Worm (Caenorhabditis elegans) whole organism, L4 larva: ENCODE results near the gene C04F5.2.

Experiments used
- D1046.2 ChIP-seq: fragments of 200-800 bp; sonication (Bioruptor generic); IDR thresholded peaks from 2 replicates; pipeline ENCODE4 v1.3.6; 2022; ENCODE audit warnings: missing genetic modification characterization, missing compliant biosample characterization
- F10B5.3 ChIP-seq: sonication (generic microtip); optimal IDR thresholded peaks from 2 replicates; lab custom pipeline; 2016; ENCODE audit warnings: mild to moderate bottlenecking, missing genetic modification characterization, missing compliant biosample characterization
- F26F4.8 ChIP-seq: fragments of 200-800 bp; sonication (Bioruptor generic); conservative IDR thresholded peaks from 2 replicates; pipeline ENCODE4 v1.3.6; 2022; ENCODE audit warnings: missing genetic modification characterization, missing compliant biosample characterization
- T20F7.1 ChIP-seq: fragments of 200-800 bp; sonication (Bioruptor generic); optimal IDR thresholded peaks from 2 replicates; lab custom pipeline; 2018; ENCODE audit warnings: mild to moderate bottlenecking, missing genetic modification characterization, missing compliant biosample characterization
- T26A8.4 ChIP-seq: fragments of 200-800 bp; sonication (Bioruptor generic); IDR thresholded peaks from 2 replicates; pipeline ENCODE4 v1.3.6; 2022; ENCODE audit warnings: missing genetic modification characterization, missing compliant biosample characterization
- aha-1 ChIP-seq: fragments of 150-350 bp; peaks from one replicate; lab custom pipeline; 2014; ENCODE audit warnings: missing biosample characterization, missing genetic modification characterization
- aly-2 ChIP-seq: sonication (generic microtip); optimal IDR thresholded peaks from 2 replicates; lab custom pipeline; 2018; ENCODE audit warnings: missing biosample characterization, missing genetic modification characterization
- ceh-20 ChIP-seq: fragments of 200-800 bp; sonication (Bioruptor generic); IDR thresholded peaks from 2 replicates; pipeline ENCODE4 v1.3.6; 2022; ENCODE audit warnings: missing genetic modification reagents, missing genetic modification characterization, missing compliant biosample characterization
- ceh-44 ChIP-seq: fragments of 200-800 bp; sonication (Bioruptor generic); IDR thresholded peaks from 2 replicates; pipeline ENCODE4 v1.3.6; 2022; ENCODE audit warnings: missing genetic modification reagents, missing genetic modification characterization, missing compliant biosample characterization
- daf-16 ChIP-seq, 3 experiments: sonication (generic microtip); optimal IDR thresholded peaks; 2 replicates each; lab custom pipeline; 2016 to 2017; ENCODE audit warnings: missing genetic modification characterization in 3 of 3, missing genetic modification reagents in 3 of 3, mild to moderate bottlenecking in 2 of 3, missing compliant biosample characterization in 2 of 3, missing biosample characterization in 1 of 3, moderate library complexity in 1 of 3
- dmd-6 ChIP-seq: fragments of 200-800 bp; sonication (Bioruptor generic); IDR thresholded peaks from 2 replicates; pipeline ENCODE4 v1.3.6; 2022; ENCODE audit warnings: missing genetic modification reagents, missing genetic modification characterization, missing compliant biosample characterization
- dpl-1 ChIP-seq: fragments of 150-350 bp; optimal IDR thresholded peaks from 2 replicates; lab custom pipeline; 2014; ENCODE audit warnings: missing biosample characterization, missing genetic modification reagents, missing genetic modification characterization
- duxl-1 ChIP-seq: sonication (generic microtip); optimal IDR thresholded peaks from 2 replicates; lab custom pipeline; 2016; ENCODE audit warnings: mild to moderate bottlenecking, missing genetic modification characterization, moderate library complexity, missing compliant biosample characterization; ENCODE audit not compliant: poor library complexity
- fos-1 ChIP-seq: fragments of 150-350 bp; optimal IDR thresholded peaks from 2 replicates; lab custom pipeline; 2014; ENCODE audit warnings: missing biosample characterization, missing genetic modification characterization
- hif-1 ChIP-seq, 2 experiments: sonication (generic microtip); optimal IDR thresholded peaks; 2 replicates each; lab custom pipeline; 2016 to 2017; ENCODE audit warnings: missing compliant biosample characterization in 2 of 2, missing genetic modification characterization in 2 of 2, missing genetic modification reagents in 2 of 2, missing genotype in 2 of 2, mild to moderate bottlenecking in 1 of 2
- hlh-11 ChIP-seq: fragments of 200-800 bp; sonication (Bioruptor generic); optimal IDR thresholded peaks from 2 replicates; lab custom pipeline; 2018; ENCODE audit warnings: mild to moderate bottlenecking, missing genetic modification characterization, missing compliant biosample characterization
- hmg-1.1 ChIP-seq: fragments of 200-800 bp; sonication (Bioruptor generic); IDR thresholded peaks from 2 replicates; pipeline ENCODE4 v1.3.6; 2022; ENCODE audit warnings: missing genetic modification reagents, missing genetic modification characterization, missing compliant biosample characterization
- lin-1 ChIP-seq: fragments of 200-800 bp; sonication (Bioruptor generic); IDR thresholded peaks from 2 replicates; pipeline ENCODE4 v1.3.6; 2022; ENCODE audit warnings: missing genetic modification reagents, missing genetic modification characterization, missing compliant biosample characterization
- lsy-2 ChIP-seq, 2 experiments: fragments of 150-350 bp in 1 of 2; sonication (generic microtip) in 1 of 2; optimal IDR thresholded peaks; 2 replicates each; lab custom pipeline; 2014 to 2017; ENCODE audit warnings: missing biosample characterization in 2 of 2, missing genetic modification characterization in 2 of 2
- mdl-1 ChIP-seq, 2 experiments: fragments of 150-350 bp in 1 of 2; sonication (generic microtip) in 1 of 2; optimal IDR thresholded peaks; 2 replicates each; lab custom pipeline; 2014 to 2017; ENCODE audit warnings: missing biosample characterization in 2 of 2, missing genetic modification characterization in 2 of 2
- mep-1 ChIP-seq: fragments of 150-350 bp; sonication (generic microtip); optimal IDR thresholded peaks from 3 replicates; lab custom pipeline; 2014; ENCODE audit warnings: missing biosample characterization, missing genetic modification characterization
- mxl-2 ChIP-seq: fragments of 200-800 bp; sonication (Bioruptor generic); conservative IDR thresholded peaks from 2 replicates; pipeline ENCODE4 v1.3.6; 2022; ENCODE audit warnings: missing genetic modification reagents, missing genetic modification characterization, missing compliant biosample characterization
- mxl-3 ChIP-seq: fragments of 200-800 bp; sonication (Bioruptor generic); optimal IDR thresholded peaks from 2 replicates; lab custom pipeline; 2018; ENCODE audit warnings: mild to moderate bottlenecking, missing genetic modification characterization, missing compliant biosample characterization
- nhr-10 ChIP-seq: fragments of 150-350 bp; optimal IDR thresholded peaks from 2 replicates; lab custom pipeline; 2014; ENCODE audit warnings: missing biosample characterization, missing genetic modification characterization
- nhr-102 ChIP-seq: sonication (generic microtip); optimal IDR thresholded peaks from 2 replicates; lab custom pipeline; 2016; ENCODE audit warnings: mild to moderate bottlenecking, missing genetic modification characterization, moderate library complexity, missing compliant biosample characterization
- nhr-11 ChIP-seq: fragments of 150-350 bp; optimal IDR thresholded peaks from 2 replicates; lab custom pipeline; 2014; ENCODE audit warnings: missing biosample characterization, missing genetic modification characterization
- nhr-111 ChIP-seq: fragments of 200-800 bp; sonication (Bioruptor generic); optimal IDR thresholded peaks from 2 replicates; lab custom pipeline; 2018; ENCODE audit warnings: mild to moderate bottlenecking, missing genetic modification characterization, missing compliant biosample characterization
- nhr-25 ChIP-seq: sonication (generic microtip); optimal IDR thresholded peaks from 2 replicates; lab custom pipeline; 2017; ENCODE audit warnings: missing genetic modification characterization, mild to moderate bottlenecking, missing compliant biosample characterization, antibody characterized with exemption, moderate library complexity, borderline replicate concordance; ENCODE audit not compliant: insufficient read depth
- nhr-28 ChIP-seq: fragments of 150-350 bp; optimal IDR thresholded peaks from 2 replicates; lab custom pipeline; 2014; ENCODE audit warnings: missing biosample characterization, missing genetic modification characterization
- nhr-6 ChIP-seq: fragments of 150-350 bp; optimal IDR thresholded peaks from 2 replicates; lab custom pipeline; 2014; ENCODE audit warnings: missing biosample characterization, missing genetic modification characterization
- nhr-76 ChIP-seq: fragments of 150-350 bp; optimal IDR thresholded peaks from 2 replicates; lab custom pipeline; 2014; ENCODE audit warnings: missing biosample characterization, missing genetic modification characterization
- nhr-77 ChIP-seq: fragments of 150-350 bp; optimal IDR thresholded peaks from 2 replicates; lab custom pipeline; 2014; ENCODE audit warnings: missing biosample characterization, missing genetic modification characterization
- pha-4 ChIP-seq, 2 experiments: fragments of 150-350 bp in 1 of 2; fragments of 200-800 bp in 1 of 2; sonication (Bioruptor generic) in 1 of 2; IDR thresholded peaks in 1 of 2; optimal IDR thresholded peaks in 1 of 2; 2 replicates each; pipeline versions ENCODE4 v1.3.6 to Lab custom; 2014 to 2022; ENCODE audit warnings: missing genetic modification characterization in 2 of 2, missing genetic modification reagents in 2 of 2, missing biosample characterization in 1 of 2, missing compliant biosample characterization in 1 of 2
- php-3 ChIP-seq: fragments of 200-800 bp; sonication (Bioruptor generic); IDR thresholded peaks from 2 replicates; pipeline ENCODE4 v1.3.6; 2022; ENCODE audit warnings: missing genetic modification reagents, missing genetic modification characterization, missing compliant biosample characterization
- pqm-1 ChIP-seq: sonication (generic microtip); optimal IDR thresholded peaks from 2 replicates; lab custom pipeline; 2017; ENCODE audit warnings: missing biosample characterization, missing genetic modification characterization
- set-16 ChIP-seq: fragments of 200-800 bp; sonication (Bioruptor generic); IDR thresholded peaks from 2 replicates; pipeline ENCODE4 v1.3.6; 2022; ENCODE audit warnings: missing genetic modification reagents, missing genetic modification characterization, missing compliant biosample characterization
- snpc-1.2 ChIP-seq: fragments of 200-800 bp; sonication (Bioruptor generic); IDR thresholded peaks from 2 replicates; pipeline ENCODE4 v1.3.6; 2022; ENCODE audit warnings: missing genetic modification reagents, missing genetic modification characterization, missing compliant biosample characterization
- spr-3 ChIP-seq: fragments of 200-800 bp; sonication (Bioruptor generic); optimal IDR thresholded peaks from 2 replicates; lab custom pipeline; 2018; ENCODE audit warnings: mild to moderate bottlenecking, missing genetic modification characterization, missing compliant biosample characterization
- unc-39 ChIP-seq: sonication (generic microtip); optimal IDR thresholded peaks from 2 replicates; lab custom pipeline; 2017; ENCODE audit warnings: missing biosample characterization, missing genetic modification characterization
- unc-62 ChIP-seq, 3 experiments: fragments of 150-350 bp in 1 of 3; sonication (generic microtip); optimal IDR thresholded peaks in 2 of 3; peaks in 1 of 3; 1 replicate in 1 of 3; 2 replicates in 2 of 3; lab custom pipeline; 2014 to 2017; ENCODE audit warnings: missing biosample characterization in 3 of 3, missing genetic modification characterization in 3 of 3, missing genetic modification reagents in 3 of 3, missing genotype in 1 of 3
- zag-1 ChIP-seq: fragments of 150-350 bp; optimal IDR thresholded peaks from 2 replicates; lab custom pipeline; 2014; ENCODE audit warnings: missing biosample characterization, missing genetic modification characterization
- zip-11 ChIP-seq: fragments of 200-800 bp; sonication (Bioruptor generic); IDR thresholded peaks from 2 replicates; pipeline ENCODE4 v1.3.6; 2022; ENCODE audit warnings: missing genetic modification characterization, missing compliant biosample characterization
- zip-2 ChIP-seq: fragments of 150-350 bp; optimal IDR thresholded peaks from 2 replicates; lab custom pipeline; 2014; ENCODE audit warnings: missing biosample characterization, missing genetic modification characterization
- ztf-11 ChIP-seq: fragments of 150-350 bp; optimal IDR thresholded peaks from 2 replicates; lab custom pipeline; 2014; ENCODE audit warnings: missing biosample characterization, missing genetic modification characterization

Gene C04F5.2

ce11 chrV:5086919-5087404 is 10.0 kb downstream of the C04F5.2 start, which contains the start of gene Y58A7A.5:
Gene Y58A7A.5, minus strand, starts transcription at chrV:5086969.
- TF ChIP-seq snpc-1.2 (GFP tag; lab: Robert Waterston, UW) (no peak), nhr-77 (tag; lab: Kevin White, UChicago) (no peak), D1046.2 (no peak), ztf-11 (tag; lab: Kevin White, UChicago) (no peak), pqm-1 (tag; lab: Kevin White, UChicago) (peak; percentile 6), aha-1 (tag; lab: Kevin White, UChicago) (no peak), hlh-11 (tag; lab: Kevin White, UChicago) (peak; percentile 40), set-16 (no peak), aly-2 (tag; lab: Kevin White, UChicago) (no peak), lsy-2 (tag; optimal IDR thresholded peaks at IDR 0.05; lab: Kevin White, UChicago) (peak in 1 of 2 experiments; percentile 59), zip-2 (peak; percentile 98), dpl-1 (GFP tag; lab: Kevin White, UChicago) (peak; percentile 28), pha-4 (GFP tag; IDR thresholded peaks at IDR 0.05; lab: Robert Waterston, UW) (no peak), pha-4 (tag; optimal IDR thresholded peaks at IDR 0.05; lab: Kevin White, UChicago) (peak; percentile 19), zip-11 (GFP tag; lab: Robert Waterston, UW) (no peak), lin-1 (no peak), nhr-6 (peak; percentile 60), hmg-1.1 (GFP tag; lab: Robert Waterston, UW) (no peak), mep-1 (tag; lab: Kevin White, UChicago) (peak; percentile 35), nhr-28 (peak; percentile 64), nhr-11 (no peak), hif-1 (tag; optimal IDR thresholded peaks at IDR 0.05; lab: Kevin White, UChicago) (peak in 1 of 2 experiments; percentile 39), unc-39 (no peak), dmd-6 (peak; percentile 57; the same call in 1 of the 2 replicates), unc-62 (GFP tag; optimal IDR thresholded peaks at IDR 0.05 in 1 of 2; lab: Kevin White, UChicago) (no peak), unc-62 (tag; optimal IDR thresholded peaks at IDR 0.05; lab: Kevin White, UChicago) (no peak), duxl-1 (no peak), T20F7.1 (GFP tag; lab: Kevin White, UChicago) (peak; percentile 49), nhr-10 (tag; lab: Kevin White, UChicago) (no peak), mxl-2 (no peak), daf-16 (GFP tag; optimal IDR thresholded peaks at IDR 0.05; lab: Kevin White, UChicago) (peak in 1 of 2 experiments; percentile 54), daf-16 (tag; optimal IDR thresholded peaks at IDR 0.05; lab: Kevin White, UChicago) (no peak), nhr-25 (no peak), zag-1 (tag; lab: Kevin White, UChicago) (no peak), mdl-1 (tag; optimal IDR thresholded peaks at IDR 0.05; lab: Kevin White, UChicago) (no peak)

DNA sequence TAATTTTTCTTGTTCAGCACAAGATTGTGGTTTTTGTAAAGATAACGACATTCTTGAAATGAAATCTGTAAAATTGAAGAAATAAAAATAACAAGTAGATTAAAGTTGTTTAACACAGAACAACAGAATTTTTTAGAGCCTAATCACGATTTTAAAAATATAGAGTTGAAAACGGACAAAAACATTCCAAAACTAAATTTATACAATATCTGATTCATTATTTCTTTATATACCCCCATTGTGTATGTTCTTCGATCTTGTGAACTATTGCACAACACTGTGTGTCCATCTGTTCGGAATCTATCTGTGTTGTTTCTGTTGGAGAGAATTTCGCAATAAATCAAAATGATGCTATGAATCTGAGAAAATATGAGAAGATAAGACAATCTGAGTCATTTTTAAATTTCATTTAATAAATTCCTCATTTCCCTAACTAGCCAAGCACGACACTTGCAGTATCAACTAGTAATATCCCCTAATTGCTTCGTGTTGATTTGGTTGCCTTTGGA is 11.9 kb downstream of the C04F5.2 start, which contains the start of gene Y58A7A.4:
TSS of gene Y58A7A.4 (minus strand) at position 51 of the 509 bp plus-strand sequence.
- TF ChIP-seq zip-2 = peak; percentile 92
- peak; percentile 6 for TF ChIP-seq nhr-28
- TF ChIP-seq snpc-1.2 (GFP tag; lab: Robert Waterston, UW) = no peak

DNA sequence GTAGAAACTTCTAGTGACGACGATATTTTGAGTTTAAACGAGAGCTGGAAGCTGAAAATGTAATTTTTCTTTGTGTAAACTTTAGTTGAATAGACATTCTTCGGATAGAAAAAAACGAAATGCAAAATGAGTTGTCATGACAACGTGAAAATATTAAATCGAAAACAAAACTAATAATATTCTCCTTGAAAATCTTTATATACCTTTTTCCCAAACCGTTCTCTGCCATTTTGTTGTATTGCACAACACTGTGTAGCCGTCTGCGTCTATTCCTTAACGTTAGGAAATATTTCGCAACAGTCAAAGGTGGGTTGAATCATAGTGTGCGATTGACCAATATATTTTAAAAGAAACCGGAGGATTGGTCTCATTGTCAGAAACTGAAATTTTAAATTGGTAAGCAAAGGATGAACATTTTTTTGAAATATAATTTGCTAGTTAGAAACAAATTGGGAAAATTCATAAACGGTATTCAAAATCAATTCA is 16.0 kb downstream of the C04F5.2 start, which contains the start of gene Y58A7A.3:
TSS of gene Y58A7A.3 (minus strand) at position 51 of the 486 bp plus-strand sequence.
- TF ChIP-seq mdl-1 (tag; optimal IDR thresholded peaks at IDR 0.05; lab: Kevin White, UChicago) = peak in 1 of 2 experiments; percentile 67
- TF ChIP-seq daf-16 (GFP tag; optimal IDR thresholded peaks at IDR 0.05; lab: Kevin White, UChicago) = no peak
- TF ChIP-seq daf-16 (tag; optimal IDR thresholded peaks at IDR 0.05; lab: Kevin White, UChicago) = peak; percentile 64
- peak in 1 of 2 experiments; percentile 54 for TF ChIP-seq hif-1 (tag; optimal IDR thresholded peaks at IDR 0.05; lab: Kevin White, UChicago)
- no peak for TF ChIP-seq ceh-20 (GFP tag; lab: Robert Waterston, UW)
- TF ChIP-seq spr-3 (GFP tag; lab: Kevin White, UChicago) = no peak
- peak; percentile 20 for TF ChIP-seq dpl-1 (GFP tag; lab: Kevin White, UChicago)
- TF ChIP-seq unc-39 = no peak
- peak; percentile 56 for TF ChIP-seq hlh-11 (tag; lab: Kevin White, UChicago)
- peak; percentile 43 for TF ChIP-seq pqm-1 (tag; lab: Kevin White, UChicago)
- TF ChIP-seq F10B5.3 = no peak
- TF ChIP-seq mep-1 (tag; lab: Kevin White, UChicago) = peak; percentile 43
- no peak for TF ChIP-seq ceh-44 (GFP tag; lab: Robert Waterston, UW)
- no peak for TF ChIP-seq duxl-1
- TF ChIP-seq mxl-3 (GFP tag; lab: Kevin White, UChicago) = peak; percentile 32
- no peak for TF ChIP-seq fos-1 (tag; lab: Kevin White, UChicago)
- TF ChIP-seq nhr-102 (tag; lab: Kevin White, UChicago) = peak; percentile 31
- no peak for TF ChIP-seq T26A8.4 (GFP tag; lab: Robert Waterston, UW)
- no peak for TF ChIP-seq nhr-76 (tag; lab: Kevin White, UChicago)
- no peak for TF ChIP-seq F26F4.8 (GFP tag; lab: Robert Waterston, UW)
- TF ChIP-seq nhr-111 (GFP tag; lab: Kevin White, UChicago) = no peak
- no peak for TF ChIP-seq pha-4 (GFP tag; IDR thresholded peaks at IDR 0.05; lab: Robert Waterston, UW)
- no peak for TF ChIP-seq pha-4 (tag; optimal IDR thresholded peaks at IDR 0.05; lab: Kevin White, UChicago)
- no peak for TF ChIP-seq php-3 (GFP tag; lab: Robert Waterston, UW)
